Worm (Caenorhabditis elegans): ENCODE data around the gene idpa-3.

- no peak for TF ChIP-seq aly-2 (tag; optimal IDR thresholded peaks at IDR 0.05)
- TF ChIP-seq lsy-2 (tag; optimal IDR thresholded peaks at IDR 0.05): no peak
- TF ChIP-seq sox-4 (tag; optimal IDR thresholded peaks at IDR 0.05): no peak
Measured at ce11 chrX:10379678-10380077, 43.4 kb downstream of the idpa-3 start, which contains the start of gene rme-4.
